Fruit fly (Drosophila melanogaster): ENCODE results near the gene mth.

- TF ChIP-seq CG7045 (GFP tag; optimal IDR thresholded peaks at IDR 0.05) (no peak), tj (GFP tag; optimal IDR thresholded peaks at IDR 0.05) (no peak), Crg-1 (GFP tag; optimal IDR thresholded peaks at IDR 0.05) (no peak), cic (GFP tag; optimal IDR thresholded peaks at IDR 0.05) (no peak), CG33017 (tag; optimal IDR thresholded peaks at IDR 0.05) (no peak), cnc (optimal IDR thresholded peaks at IDR 0.05) (no peak), kay (GFP tag; ENCODE audit: borderline replicate concordance) (no peak), Mnt (GFP tag; optimal IDR thresholded peaks at IDR 0.05) (no peak), CG5204 (GFP tag; optimal IDR thresholded peaks at IDR 0.05) (no peak), CG1620 (GFP tag; optimal IDR thresholded peaks at IDR 0.05) (no peak)
These were observed 24.5 kb upstream of the mth start for dm6 chr3L:371228-371627.

All from whole organism, adult.